Worm (Caenorhabditis elegans) whole organism, L2 larva: Measurements from ENCODE around the gene C06G1.1.

ENCODE experiments used
- ama-1 ChIP-seq: fragments of 150-350 bp; optimal IDR thresholded peaks from 2 replicates; lab custom pipeline; 2018; ENCODE audit warnings: inconsistent platforms
- ceh-16 ChIP-seq: fragments of 150-350 bp; optimal IDR thresholded peaks from 2 replicates; lab custom pipeline; 2014; ENCODE audit warnings: missing biosample characterization, missing genetic modification characterization
- fos-1 ChIP-seq: fragments of 150-350 bp; optimal IDR thresholded peaks from 2 replicates; lab custom pipeline; 2014; ENCODE audit warnings: missing biosample characterization, missing genetic modification characterization
- lin-39 ChIP-seq: fragments of 150-350 bp; optimal IDR thresholded peaks from 2 replicates; lab custom pipeline; 2014; ENCODE audit warnings: missing biosample characterization, missing genetic modification reagents, missing genetic modification characterization
- lsy-2 ChIP-seq, 2 experiments: fragments of 150-350 bp in 1 of 2; sonication (generic microtip) in 1 of 2; optimal IDR thresholded peaks; 2 replicates each; lab custom pipeline; 2014 to 2017; ENCODE audit warnings: missing biosample characterization in 2 of 2, missing genetic modification characterization in 2 of 2
- mab-5 ChIP-seq: fragments of 150-350 bp; optimal IDR thresholded peaks from 2 replicates; lab custom pipeline; 2014; ENCODE audit warnings: missing biosample characterization, missing genetic modification characterization
- nhr-77 ChIP-seq: fragments of 150-350 bp; optimal IDR thresholded peaks from 2 replicates; lab custom pipeline; 2014; ENCODE audit warnings: missing biosample characterization, missing genetic modification characterization
- ztf-1 ChIP-seq: fragments of 200-800 bp; sonication (Bioruptor generic); conservative IDR thresholded peaks from 2 replicates; pipeline ENCODE4 v1.3.6; 2022; ENCODE audit warnings: missing genetic modification characterization, missing compliant biosample characterization

DNA sequence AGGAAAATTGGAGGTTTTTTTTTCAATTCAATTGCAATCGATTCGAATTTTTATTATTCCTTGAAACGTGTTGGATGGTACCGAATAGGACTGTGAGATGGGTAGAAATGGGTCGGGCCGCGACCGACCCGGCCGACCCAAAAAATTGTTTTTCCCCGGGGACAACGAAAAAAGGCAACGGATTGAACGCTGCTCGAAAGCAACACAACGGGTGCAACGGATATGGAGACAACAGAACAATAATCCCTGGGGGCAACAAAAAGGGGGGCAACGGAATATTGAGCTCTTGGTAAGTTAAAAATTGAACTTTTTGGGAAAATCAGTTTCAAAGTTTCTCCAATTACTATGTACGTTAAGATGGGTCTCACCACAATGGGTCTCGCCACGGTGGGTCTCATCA is 9.9 kb upstream of the C06G1.1 start:
- TF ChIP-seq fos-1 (tag; lab: Kevin White, UChicago) (no peak), nhr-77 (no peak), lin-39 (tag; lab: Kevin White, UChicago) (no peak), mab-5 (tag; lab: Kevin White, UChicago) (no peak), ztf-1 (GFP tag; lab: Robert Waterston, UW) (no peak), lsy-2 (tag; optimal IDR thresholded peaks at IDR 0.05; lab: Kevin White, UChicago) (no peak), ama-1 (lab: Kevin White, UChicago) (no peak), ceh-16 (no peak)
